Fruit fly (Drosophila melanogaster) whole organism, adult: ENCODE measurements around the gene RhoGEF64C.

Source experiments
- CG11617 ChIP-seq: fragments of 200-800 bp; sonication (Bioruptor generic); optimal IDR thresholded peaks from 2 replicates; lab custom pipeline; 2017; ENCODE audit warnings: mild to moderate bottlenecking, missing biosample characterization, missing genetic modification reagents, missing genetic modification characterization
- CG12768 ChIP-seq: fragments of 200-800 bp; sonication (Bioruptor generic); optimal IDR thresholded peaks from 2 replicates; lab custom pipeline; 2017; ENCODE audit warnings: missing biosample characterization, missing genetic modification characterization, mild to moderate bottlenecking, moderate library complexity, missing genetic modification reagents
- CG14711 ChIP-seq: fragments of 200-800 bp; sonication (Bioruptor generic); optimal IDR thresholded peaks from 2 replicates; lab custom pipeline; 2018; ENCODE audit warnings: missing biosample characterization, mild to moderate bottlenecking, missing genetic modification characterization, moderate library complexity
- CG1620 ChIP-seq: fragments of 200-800 bp; sonication (Bioruptor generic); optimal IDR thresholded peaks from 2 replicates; lab custom pipeline; 2016; ENCODE audit warnings: missing biosample characterization, missing genetic modification characterization
- CG33017 ChIP-seq: fragments of 200-800 bp; sonication (Bioruptor generic); optimal IDR thresholded peaks from 2 replicates; lab custom pipeline; 2018; ENCODE audit warnings: missing biosample characterization, mild to moderate bottlenecking, missing genetic modification characterization, moderate library complexity
- CG5204 ChIP-seq: fragments of 200-800 bp; sonication (Bioruptor generic); optimal IDR thresholded peaks from 2 replicates; lab custom pipeline; 2016; ENCODE audit warnings: missing biosample characterization, missing genetic modification characterization
- CG7045 ChIP-seq: fragments of 200-800 bp; sonication (Bioruptor generic); optimal IDR thresholded peaks from 2 replicates; lab custom pipeline; 2017; ENCODE audit warnings: missing biosample characterization, mild to moderate bottlenecking, missing genetic modification characterization
- CG7101 ChIP-seq: fragments of 200-800 bp; sonication (Bioruptor generic); optimal IDR thresholded peaks from 2 replicates; lab custom pipeline; 2018; ENCODE audit warnings: missing biosample characterization, mild to moderate bottlenecking, missing genetic modification characterization, moderate library complexity
- Clk ChIP-seq: fragments of 200-800 bp; sonication (Bioruptor generic); optimal IDR thresholded peaks from 2 replicates; lab custom pipeline; 2017; ENCODE audit warnings: missing biosample characterization, missing genetic modification characterization
- Crg-1 ChIP-seq: fragments of 200-800 bp; sonication (Bioruptor generic); optimal IDR thresholded peaks from 2 replicates; lab custom pipeline; 2016; ENCODE audit warnings: missing biosample characterization, missing genetic modification characterization
- Hr96 ChIP-seq: fragments of 200-800 bp; sonication (Bioruptor generic); optimal IDR thresholded peaks from 2 replicates; lab custom pipeline; 2016; ENCODE audit warnings: missing biosample characterization, missing genetic modification characterization
- Mnt ChIP-seq: fragments of 200-800 bp; sonication (Bioruptor generic); optimal IDR thresholded peaks from 2 replicates; lab custom pipeline; 2016; ENCODE audit warnings: missing biosample characterization, mild to moderate bottlenecking, missing genetic modification characterization
- bab1 ChIP-seq: fragments of 200-800 bp; sonication (Bioruptor generic); optimal IDR thresholded peaks from 3 replicates; lab custom pipeline; 2019; ENCODE audit warnings: missing biosample characterization, mild to moderate bottlenecking, missing genetic modification characterization, moderate library complexity
- cic ChIP-seq: fragments of 200-800 bp; sonication (Bioruptor generic); optimal IDR thresholded peaks from 2 replicates; lab custom pipeline; 2017; ENCODE audit warnings: missing biosample characterization, mild to moderate bottlenecking, missing genetic modification characterization, moderate library complexity
- cnc ChIP-seq, 2 experiments: fragments of >200 bp; optimal IDR thresholded peaks; 2 replicates each; lab custom pipeline; 2017
- kay ChIP-seq: fragments of 200-800 bp; sonication (Bioruptor generic); peaks from one replicate; lab custom pipeline; 2016; ENCODE audit warnings: missing biosample characterization, missing genetic modification characterization, borderline replicate concordance
- ovo ChIP-seq: fragments of 200-800 bp; sonication (Bioruptor generic); optimal IDR thresholded peaks from 2 replicates; lab custom pipeline; 2016; ENCODE audit warnings: missing biosample characterization, missing genetic modification characterization
- pad ChIP-seq: fragments of 200-800 bp; sonication (Bioruptor generic); optimal IDR thresholded peaks from 3 replicates; lab custom pipeline; 2017; ENCODE audit warnings: missing biosample characterization, missing genetic modification characterization, mild to moderate bottlenecking, moderate library complexity, missing genetic modification reagents
- tj ChIP-seq: fragments of 200-800 bp; sonication (Bioruptor generic); optimal IDR thresholded peaks from 3 replicates; lab custom pipeline; 2017; ENCODE audit warnings: missing biosample characterization, mild to moderate bottlenecking, missing genetic modification characterization, moderate library complexity
- toe ChIP-seq: fragments of 200-800 bp; sonication (Bioruptor generic); optimal IDR thresholded peaks from 2 replicates; lab custom pipeline; 2016; ENCODE audit warnings: missing biosample characterization, missing genetic modification characterization

Gene RhoGEF64C

DNA sequence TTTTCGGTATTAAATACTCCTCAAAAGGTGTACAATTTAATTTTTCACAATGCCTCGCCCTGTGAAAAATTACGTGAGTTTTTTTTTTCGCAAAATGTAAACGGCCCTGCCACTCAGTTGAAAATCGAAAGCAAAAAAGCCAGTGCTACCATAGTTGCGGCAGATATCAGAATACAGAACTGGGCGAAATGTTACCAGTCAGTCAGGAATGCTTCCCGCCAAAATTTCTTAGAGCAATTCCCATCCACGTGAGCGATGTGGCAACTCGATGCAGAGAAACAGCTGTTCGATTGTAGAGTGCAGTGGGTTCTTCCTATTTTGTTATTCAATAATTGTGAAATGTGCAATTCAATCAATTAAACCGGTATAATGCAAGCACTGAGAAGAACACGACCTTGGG lies 133.0 kb downstream of the RhoGEF64C start, which contains the start of the genes Dhc64C and LeuRS-m:
Dhc64C (minus strand) TSS at position 104 of the 400 bp plus-strand sequence.
LeuRS-m (plus strand) TSS at position 270 of the 400 bp plus-strand sequence.
- TF ChIP-seq CG7045 (GFP tag; lab: Kevin White, UChicago) (peak; percentile 5), CG14711 (peak; percentile 23), Mnt (GFP tag; lab: Kevin White, UChicago) (peak; percentile 59), Hr96 (GFP tag; lab: Kevin White, UChicago) (peak; percentile 48), CG11617 (no peak), pad (GFP tag; lab: Kevin White, UChicago) (no peak), ovo (GFP tag; lab: Kevin White, UChicago) (no peak), CG33017 (peak; percentile 2), cic (GFP tag; lab: Kevin White, UChicago) (peak; percentile 29), Crg-1 (no peak), CG7101 (tag; lab: Kevin White, UChicago) (peak; percentile 25), CG12768 (GFP tag; lab: Kevin White, UChicago) (no peak), cnc (optimal IDR thresholded peaks at IDR 0.05; lab: Kevin White, UChicago) (no peak), bab1 (GFP tag; lab: Kevin White, UChicago) (peak; percentile 66), toe (peak; percentile 63), Clk (no peak), CG1620 (GFP tag; lab: Kevin White, UChicago) (peak; percentile 53), kay (GFP tag; lab: Kevin White, UChicago) (no peak), tj (no peak), CG5204 (GFP tag; lab: Kevin White, UChicago) (no peak)

DNA sequence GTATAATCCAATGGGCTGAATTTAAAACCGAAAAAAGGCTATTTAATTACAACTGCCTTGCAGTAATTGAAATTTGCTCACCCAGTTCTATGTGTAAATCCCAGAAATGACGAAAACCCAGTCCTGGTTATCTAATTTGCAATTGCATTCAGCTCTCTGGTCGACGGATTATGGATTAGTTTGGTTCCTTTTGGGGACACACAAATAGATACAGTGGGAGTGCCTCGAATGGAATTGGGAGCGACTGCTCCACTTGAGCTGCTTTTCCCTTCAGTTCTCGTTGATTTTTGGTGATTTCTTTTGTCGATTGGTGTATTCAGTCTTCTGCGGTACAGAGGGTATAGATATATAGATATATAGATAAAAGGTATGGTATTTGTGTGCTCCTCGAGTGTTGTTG lies 140.9 kb downstream of the RhoGEF64C start, which contains the start of gene CG13708:
CG13708 (minus strand) TSS at position 101 of the 400 bp plus-strand sequence.
- TF ChIP-seq ovo (GFP tag; lab: Kevin White, UChicago), result no peak
- TF ChIP-seq CG7101 (tag; lab: Kevin White, UChicago), result no peak
- TF ChIP-seq CG14711, result no peak
- TF ChIP-seq Hr96 (GFP tag; lab: Kevin White, UChicago), result no peak
- no peak for TF ChIP-seq CG11617
- no peak for TF ChIP-seq cnc (optimal IDR thresholded peaks at IDR 0.05; lab: Kevin White, UChicago)
- no peak for TF ChIP-seq CG33017
- TF ChIP-seq CG1620 (GFP tag; lab: Kevin White, UChicago), result no peak
- TF ChIP-seq Mnt (GFP tag; lab: Kevin White, UChicago), result no peak
- no peak for TF ChIP-seq cic (GFP tag; lab: Kevin White, UChicago)
- no peak for TF ChIP-seq CG5204 (GFP tag; lab: Kevin White, UChicago)
- TF ChIP-seq tj, result no peak

DNA sequence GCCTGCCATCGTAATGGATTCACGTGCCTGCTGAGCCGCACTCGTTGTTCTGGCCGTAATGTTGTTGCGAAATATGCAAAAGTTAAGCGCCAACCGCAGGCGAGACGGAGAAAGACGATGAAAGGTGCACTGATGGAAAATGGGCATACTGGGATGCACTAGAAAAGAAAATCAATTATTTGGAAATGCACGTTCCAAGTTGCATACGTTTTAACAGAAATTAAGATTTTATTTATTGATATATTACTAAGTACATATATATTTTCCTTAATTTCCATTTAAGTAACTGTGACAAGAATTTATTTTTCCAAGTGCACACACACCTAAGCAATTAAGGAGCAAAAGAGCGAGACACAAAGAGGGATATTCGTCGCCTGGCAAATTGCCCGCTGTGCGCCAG lies 142.4 kb downstream of the RhoGEF64C start:
- TF ChIP-seq cnc (optimal IDR thresholded peaks at IDR 0.05; lab: Kevin White, UChicago) (no peak), CG33017 (no peak), tj (no peak), Hr96 (GFP tag; lab: Kevin White, UChicago) (no peak), CG7101 (tag; lab: Kevin White, UChicago) (no peak), bab1 (GFP tag; lab: Kevin White, UChicago) (no peak), CG7045 (GFP tag; lab: Kevin White, UChicago) (no peak), CG5204 (GFP tag; lab: Kevin White, UChicago) (no peak), toe (no peak), ovo (GFP tag; lab: Kevin White, UChicago) (no peak), Clk (no peak), Crg-1 (no peak), CG12768 (GFP tag; lab: Kevin White, UChicago) (no peak), CG11617 (no peak)

DNA sequence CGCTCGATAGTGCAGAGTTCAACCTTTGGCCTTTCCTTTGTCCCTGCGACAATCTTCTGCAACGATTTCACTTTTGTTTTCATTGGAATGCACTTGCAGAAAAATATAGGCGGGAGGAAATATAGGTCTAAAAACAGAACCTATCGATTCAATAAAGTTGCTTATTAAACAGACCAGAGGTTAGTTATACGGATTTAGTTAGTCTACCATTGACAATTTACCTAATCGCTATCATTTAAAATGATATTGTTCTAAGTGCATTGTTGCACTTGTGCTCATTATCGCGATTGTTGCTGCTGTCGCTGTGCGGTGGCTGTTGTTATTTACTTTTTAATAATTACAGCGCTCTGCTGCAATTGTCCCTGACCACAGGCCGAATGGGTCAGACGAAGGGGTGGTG lies 143.8 kb downstream of the RhoGEF64C start:
- no peak for TF ChIP-seq cnc (optimal IDR thresholded peaks at IDR 0.05; lab: Kevin White, UChicago)
- TF ChIP-seq Clk, result no peak
- TF ChIP-seq cic (GFP tag; lab: Kevin White, UChicago), result no peak
- no peak for TF ChIP-seq CG12768 (GFP tag; lab: Kevin White, UChicago)
- no peak for TF ChIP-seq Mnt (GFP tag; lab: Kevin White, UChicago)

DNA sequence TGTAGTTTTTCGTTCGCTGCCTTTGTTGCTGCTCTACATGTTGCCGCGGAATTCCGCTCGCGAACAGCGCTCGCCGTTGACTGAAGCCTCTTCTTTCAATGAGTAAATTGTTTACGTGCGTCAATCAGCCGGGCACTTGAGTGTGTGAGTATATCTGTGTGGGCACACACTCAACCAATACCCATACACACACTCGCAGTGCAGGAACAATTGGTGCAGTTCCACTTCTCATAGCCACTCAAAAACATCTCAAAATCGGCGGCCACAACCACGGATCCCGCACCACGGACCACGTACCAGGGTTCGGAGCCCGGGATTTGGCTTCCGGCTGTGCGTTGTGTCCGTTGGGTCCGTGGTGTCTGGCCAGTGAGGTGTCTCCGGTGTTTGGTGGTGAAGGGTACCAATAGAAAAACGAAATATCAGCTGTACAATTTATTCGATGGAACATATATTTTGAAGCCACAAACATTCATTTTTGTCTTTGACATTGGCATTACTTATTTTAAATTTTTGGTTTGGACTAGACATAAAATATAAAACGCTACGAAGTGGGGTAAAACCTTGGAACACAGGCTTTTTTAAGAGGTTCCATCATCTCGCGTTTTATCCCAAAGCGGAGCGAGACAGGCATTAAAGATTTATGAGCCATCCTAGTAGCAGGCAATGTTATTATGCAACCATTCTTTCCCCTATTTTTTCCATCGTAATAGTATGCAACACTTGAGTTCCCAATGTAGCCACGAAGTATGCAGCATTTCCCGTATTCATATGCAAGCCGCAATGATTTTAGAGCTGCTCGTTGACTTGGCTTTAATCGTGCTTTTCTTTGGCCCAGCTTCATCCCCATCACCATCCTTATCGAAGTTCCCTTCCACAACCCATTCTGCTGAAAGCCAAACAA lies 147.7 kb downstream of the RhoGEF64C start, which contains the start of gene CG13707:
CG13707 (minus strand) TSS at position 70 of the 901 bp plus-strand sequence.
- peak; percentile 99 for TF ChIP-seq pad (GFP tag; lab: Kevin White, UChicago)
- no peak for TF ChIP-seq CG7101 (tag; lab: Kevin White, UChicago)

DNA sequence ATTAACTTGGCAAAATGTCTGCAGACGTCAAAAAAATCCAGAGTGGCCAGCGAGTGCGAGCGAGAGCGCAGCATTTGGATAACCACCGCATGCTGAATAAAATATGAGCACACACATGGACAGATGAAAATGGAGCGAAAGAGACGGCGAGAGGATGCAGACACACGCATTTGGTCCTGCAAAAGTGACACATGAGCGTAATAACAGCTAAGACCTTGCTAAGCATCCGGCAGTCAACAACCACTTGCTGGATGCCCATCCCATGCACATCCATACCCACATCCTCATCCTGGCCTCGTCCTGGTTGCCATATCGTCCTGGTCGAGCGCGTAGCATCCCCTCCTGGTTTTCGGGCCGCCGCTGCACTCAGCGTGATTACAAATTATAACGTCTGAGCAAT lies 150.1 kb downstream of the RhoGEF64C start:
- TF ChIP-seq bab1 (GFP tag; lab: Kevin White, UChicago) (no peak), toe (no peak), Hr96 (GFP tag; lab: Kevin White, UChicago) (no peak), Crg-1 (no peak), CG5204 (GFP tag; lab: Kevin White, UChicago) (no peak), pad (GFP tag; lab: Kevin White, UChicago) (no peak), ovo (GFP tag; lab: Kevin White, UChicago) (no peak), CG7045 (GFP tag; lab: Kevin White, UChicago) (no peak), CG12768 (GFP tag; lab: Kevin White, UChicago) (no peak), CG11617 (no peak), CG7101 (tag; lab: Kevin White, UChicago) (no peak)
